Worm (Caenorhabditis elegans): Measurements from ENCODE around the gene T02H6.1.

Gene T02H6.1

DNA sequence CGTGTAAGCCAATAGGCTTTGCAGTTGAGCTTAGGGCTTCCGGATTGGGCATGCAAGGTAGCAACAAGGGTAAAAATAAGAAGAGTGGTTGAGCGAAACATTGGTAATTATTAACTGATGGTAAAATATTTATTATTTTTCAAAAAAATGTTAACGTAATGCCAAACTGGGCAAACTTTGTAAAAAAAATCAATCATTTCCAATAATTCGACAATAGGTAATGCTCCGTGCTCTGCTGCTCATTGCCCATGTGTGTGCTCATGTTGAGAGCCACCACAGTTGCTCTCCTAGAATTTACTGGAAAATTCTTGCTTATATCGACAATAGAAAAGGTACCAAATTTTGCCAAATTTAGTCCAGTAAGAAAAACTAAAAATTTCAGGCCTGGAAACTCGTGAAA lies 28.6 kb upstream of the T02H6.1 start, which contains the start of the genes T02H6.10 and T02H6.8:
T02H6.10 (minus strand) TSS at position 101 of the 400 bp plus-strand sequence.
T02H6.8 (plus strand) TSS at position 221 of the 400 bp plus-strand sequence.
- TF ChIP-seq let-526 (GFP tag; IDR thresholded peaks at IDR 0.05) (no peak), sptf-2 (GFP tag; optimal IDR thresholded peaks at IDR 0.05) (no peak), atf-7 (tag; optimal IDR thresholded peaks at IDR 0.05) (no peak), F22D6.2 (tag; optimal IDR thresholded peaks at IDR 0.05) (no peak), chd-7 (tag; optimal IDR thresholded peaks at IDR 0.05) (no peak), egl-44 (GFP tag; IDR thresholded peaks at IDR 0.05) (no peak), him-1 (tag; optimal IDR thresholded peaks at IDR 0.05) (no peak), pbrm-1 (GFP tag; IDR thresholded peaks at IDR 0.05) (no peak), Y95B8A.8 (GFP tag; IDR thresholded peaks at IDR 0.05) (no peak), akir-1 (GFP tag; optimal IDR thresholded peaks at IDR 0.05) (no peak), tlf-1 (GFP tag; optimal IDR thresholded peaks at IDR 0.05) (no peak), Y67H2A.10 (GFP tag; conservative IDR thresholded peaks at IDR 0.05) (no peak)

DNA sequence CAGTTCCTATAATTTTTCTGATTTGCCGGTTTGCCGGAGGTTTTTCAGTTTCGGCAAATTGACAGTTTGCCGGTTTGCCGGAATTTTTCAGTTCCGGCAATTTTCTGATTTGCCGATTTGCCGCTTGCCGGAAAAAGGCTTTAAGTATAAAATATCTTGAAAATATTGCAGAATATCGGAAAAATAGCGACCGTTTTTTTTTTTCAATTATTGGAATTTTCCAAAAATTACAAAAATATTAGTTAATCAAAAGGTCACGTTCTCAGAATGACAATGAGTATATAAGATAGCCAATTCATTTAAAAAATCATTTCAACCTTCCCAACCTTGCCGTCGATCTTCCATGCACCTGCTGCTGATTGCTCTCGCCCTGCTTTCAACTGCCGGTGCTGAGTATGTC lies 26.9 kb upstream of the T02H6.1 start, which contains the start of gene T02H6.7:
T02H6.7 (plus strand) TSS at position 301 of the 400 bp plus-strand sequence.
- TF ChIP-seq mel-28 (tag; optimal IDR thresholded peaks at IDR 0.05; ENCODE audit: borderline replicate concordance) (no peak), B0035.1 (tag; optimal IDR thresholded peaks at IDR 0.05) (no peak), Y53G8AR.9 (GFP tag; conservative IDR thresholded peaks at IDR 0.05) (no peak), dox-1 (GFP tag; IDR thresholded peaks at IDR 0.05) (no peak), F49E8.2 (tag; optimal IDR thresholded peaks at IDR 0.05; ENCODE audit: insufficient read depth) (no peak), hlh-26 (GFP tag; conservative IDR thresholded peaks at IDR 0.05) (no peak), egl-44 (GFP tag; IDR thresholded peaks at IDR 0.05) (no peak), snpc-1.1 (tag; optimal IDR thresholded peaks at IDR 0.05; ENCODE audit: insufficient read depth) (no peak), ztf-25 (GFP tag; IDR thresholded peaks at IDR 0.05) (no peak), madf-6 (GFP tag; IDR thresholded peaks at IDR 0.05) (no peak), snpc-4 (GFP tag; optimal IDR thresholded peaks at IDR 0.05) (no peak), snpc-4 (tag; optimal IDR thresholded peaks at IDR 0.05) (no peak), F22D6.2 (tag; optimal IDR thresholded peaks at IDR 0.05) (no peak), nfya-1 (tag; optimal IDR thresholded peaks at IDR 0.05; ENCODE audit: borderline replicate concordance, insufficient read depth) (no peak), hmg-20 (GFP tag; IDR thresholded peaks at IDR 0.05) (no peak), tlf-1 (GFP tag; optimal IDR thresholded peaks at IDR 0.05) (no peak), ceh-79 (tag; optimal IDR thresholded peaks at IDR 0.05) (no peak), lin-40 (tag; optimal IDR thresholded peaks at IDR 0.05) (no peak), nhr-120 (GFP tag; IDR thresholded peaks at IDR 0.05) (no peak)

DNA sequence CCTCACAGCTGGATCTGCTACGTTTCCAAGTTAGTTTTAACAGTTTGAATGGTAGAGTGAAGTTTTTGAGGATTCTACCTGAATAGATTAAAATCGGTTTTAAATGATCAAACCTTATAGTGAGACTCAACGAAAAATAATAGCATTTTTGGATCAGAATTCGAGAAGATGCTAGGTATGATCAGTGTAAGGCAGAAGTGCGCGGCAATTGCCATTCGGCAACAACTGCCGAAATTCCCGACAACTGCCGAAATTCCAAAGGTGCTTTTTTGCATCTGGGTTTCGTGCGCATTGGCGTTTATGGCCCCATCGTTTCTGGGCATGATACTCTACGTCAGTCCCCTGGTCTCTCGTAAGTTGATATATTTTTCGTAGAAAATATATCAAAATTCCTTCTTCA lies 25.7 kb upstream of the T02H6.1 start, which contains the start of gene T02H6.6:
T02H6.6 (plus strand) TSS at position 301 of the 400 bp plus-strand sequence.
- TF ChIP-seq egl-44 (GFP tag; IDR thresholded peaks at IDR 0.05) (no peak), hlh-12 (tag; optimal IDR thresholded peaks at IDR 0.05) (no peak), ztf-26 (tag; optimal IDR thresholded peaks at IDR 0.05) (no peak), efl-1 (GFP tag; optimal IDR thresholded peaks at IDR 0.05) (no peak), snpc-1.1 (tag; optimal IDR thresholded peaks at IDR 0.05; ENCODE audit: insufficient read depth) (no peak), athp-1 (tag; optimal IDR thresholded peaks at IDR 0.05) (no peak), ekl-4 (GFP tag; IDR thresholded peaks at IDR 0.05) (no peak), lag-1 (GFP tag; IDR thresholded peaks at IDR 0.05) (no peak), F49E8.2 (tag; optimal IDR thresholded peaks at IDR 0.05; ENCODE audit: insufficient read depth) (no peak), egrh-3 (GFP tag; IDR thresholded peaks at IDR 0.05) (no peak), Y53G8AR.9 (GFP tag; conservative IDR thresholded peaks at IDR 0.05) (no peak), ets-4 (GFP tag; optimal IDR thresholded peaks at IDR 0.05) (no peak), tlf-1 (GFP tag; optimal IDR thresholded peaks at IDR 0.05) (no peak), rec-8 (tag; optimal IDR thresholded peaks at IDR 0.05) (no peak), F22D6.2 (tag; optimal IDR thresholded peaks at IDR 0.05) (no peak), bed-2 (GFP tag; IDR thresholded peaks at IDR 0.05) (no peak), nhr-80 (tag; optimal IDR thresholded peaks at IDR 0.05) (no peak), nfya-2 (GFP tag; IDR thresholded peaks at IDR 0.05) (no peak)
